Fruit fly (Drosophila melanogaster): Measurements from ENCODE around the gene CG13733.
A peak's percentile ranks its signal among the peaks of the same experiment; 100 is the strongest.

The CG13733 gene

DNA sequence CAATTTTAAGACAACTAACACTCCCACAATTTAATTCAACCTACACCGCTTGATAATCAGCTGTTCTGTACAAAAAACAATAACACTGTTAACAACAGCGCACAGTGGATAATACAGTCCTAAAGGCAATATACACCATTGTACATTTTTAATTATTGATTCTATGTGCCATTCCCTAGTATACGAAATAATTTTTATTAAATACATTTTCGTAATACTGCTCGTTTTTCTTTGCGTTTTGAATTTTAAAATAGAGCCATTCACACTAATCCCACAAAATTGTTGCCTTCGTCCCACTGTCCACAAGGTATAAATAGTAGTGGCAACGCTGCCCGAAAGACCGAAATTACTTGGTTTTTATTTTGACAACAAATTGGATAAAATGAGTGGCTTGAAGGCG, 45.2 kb downstream of the CG13733 start, which contains the start of the genes Coq4 and CG32176 (continued):
- TF ChIP-seq CG9437 (GFP tag; optimal IDR thresholded peaks at IDR 0.05) (peak; percentile 88), CG10565 (GFP tag; optimal IDR thresholded peaks at IDR 0.05) (peak; percentile 91), Doc2 (GFP tag; IDR thresholded peaks at IDR 0.05) (peak; percentile 95), CG17829 (tag; optimal IDR thresholded peaks at IDR 0.05) (peak; percentile 98), sima (GFP tag; optimal IDR thresholded peaks at IDR 0.05) (peak; percentile 92), Mad (GFP tag; optimal IDR thresholded peaks at IDR 0.05) (peak; percentile 99), Awh (GFP tag; IDR thresholded peaks at IDR 0.05) (peak; percentile 98), CG2875 (GFP tag; optimal IDR thresholded peaks at IDR 0.05) (peak; percentile 93), CG4820 (GFP tag; optimal IDR thresholded peaks at IDR 0.05) (peak; percentile 97), CG10267 (tag; optimal IDR thresholded peaks at IDR 0.05) (peak; percentile 91), lilli (GFP tag; optimal IDR thresholded peaks at IDR 0.05) (peak; percentile 100), luna (GFP tag; optimal IDR thresholded peaks at IDR 0.05) (peak; percentile 96), CG5953 (GFP tag; IDR thresholded peaks at IDR 0.05) (peak; percentile 96), jigr1 (GFP tag; IDR thresholded peaks at IDR 0.05) (peak; percentile 93), exex (tag; optimal IDR thresholded peaks at IDR 0.05) (peak; percentile 83), CG7839 (tag; optimal IDR thresholded peaks at IDR 0.05) (peak; percentile 98), twi (tag; optimal IDR thresholded peaks at IDR 0.05) (peak; percentile 93), CG2129 (GFP tag; IDR thresholded peaks at IDR 0.05; ENCODE audit: partially characterized antibody) (no peak), schlank (tag; optimal IDR thresholded peaks at IDR 0.05) (peak; percentile 97), Lpt (GFP tag; optimal IDR thresholded peaks at IDR 0.05) (no peak), Opbp (GFP tag; IDR thresholded peaks at IDR 0.05; ENCODE audit: partially characterized antibody) (peak; percentile 68; the same call in 1 of the 3 replicates), Ssrp (tag; optimal IDR thresholded peaks at IDR 0.05) (peak; percentile 98), dati (GFP tag; IDR thresholded peaks at IDR 0.05) (peak; percentile 92), slp2 (GFP tag; optimal IDR thresholded peaks at IDR 0.05) (peak; percentile 98), nom (GFP tag; optimal IDR thresholded peaks at IDR 0.05) (peak; percentile 83), cato (GFP tag; optimal IDR thresholded peaks at IDR 0.05; ENCODE audit: borderline replicate concordance) (peak; percentile 96), zen2 (GFP tag; IDR thresholded peaks at IDR 0.05; ENCODE audit: partially characterized antibody) (no peak; the same call in 2 of the 3 replicates), CG4617 (GFP tag; optimal IDR thresholded peaks at IDR 0.05; ENCODE audit: borderline replicate concordance) (peak; percentile 99), trem (tag; optimal IDR thresholded peaks at IDR 0.05) (peak; percentile 94), pita (GFP tag; optimal IDR thresholded peaks at IDR 0.05) (no peak), CG2712 (tag; optimal IDR thresholded peaks at IDR 0.05) (peak; percentile 98), CG17385 (GFP tag; optimal IDR thresholded peaks at IDR 0.05) (peak; percentile 93), CG3065 (GFP tag; optimal IDR thresholded peaks at IDR 0.05) (peak; percentile 96), gem (tag; optimal IDR thresholded peaks at IDR 0.05) (peak; percentile 99), HmgD (GFP tag; optimal IDR thresholded peaks at IDR 0.05) (peak; percentile 96), CG12744 (GFP tag; optimal IDR thresholded peaks at IDR 0.05) (peak; percentile 98), psq (GFP tag; optimal IDR thresholded peaks at IDR 0.05) (peak; percentile 93), CG8478 (optimal IDR thresholded peaks at IDR 0.05) (no peak), CG9932 (GFP tag; IDR thresholded peaks at IDR 0.05) (peak; percentile 99), vvl (GFP tag; IDR thresholded peaks at IDR 0.05) (peak; percentile 99), D19B (GFP tag; optimal IDR thresholded peaks at IDR 0.05) (peak; percentile 91), CG33557 (GFP tag; optimal IDR thresholded peaks at IDR 0.05) (peak; percentile 95), Scr (GFP tag; IDR thresholded peaks at IDR 0.05; ENCODE audit: partially characterized antibody) (peak; percentile 48), Xrp1 (GFP tag; IDR thresholded peaks at IDR 0.05) (peak; percentile 99), Bteb2 (GFP tag; optimal IDR thresholded peaks at IDR 0.05) (peak; percentile 98), NK7.1 (GFP tag; optimal IDR thresholded peaks at IDR 0.05) (peak; percentile 96), Ravus (GFP tag; IDR thresholded peaks at IDR 0.05) (peak; percentile 94), nerfin-1 (tag; optimal IDR thresholded peaks at IDR 0.05) (peak; percentile 94), stc (GFP tag; IDR thresholded peaks at IDR 0.05) (peak; percentile 97), Taf1 (GFP tag; IDR thresholded peaks at IDR 0.05) (peak; percentile 96), cad (GFP tag; optimal IDR thresholded peaks at IDR 0.05) (no peak)
